Worm (Caenorhabditis elegans): ENCODE measurements around the gene glb-17.

DNA sequence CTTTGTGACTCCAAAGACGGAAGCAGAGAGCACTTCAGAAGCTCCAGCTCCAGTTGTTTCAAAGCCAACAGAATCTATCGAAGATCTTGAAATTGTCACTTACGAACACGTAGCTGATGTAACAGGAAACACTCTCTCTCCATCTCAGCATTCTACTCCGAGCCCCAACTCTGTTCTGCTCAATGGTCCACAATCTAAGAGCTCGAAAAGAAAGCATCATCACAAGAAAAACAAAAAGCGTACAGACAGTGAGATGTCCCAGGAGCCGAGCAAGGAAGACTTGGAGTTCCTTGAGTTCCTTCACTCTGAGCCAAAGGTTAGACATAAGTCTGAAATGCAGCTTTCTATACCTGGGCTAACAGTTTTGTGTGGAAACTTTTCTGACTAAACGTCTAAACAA, 20.8 kb downstream of the glb-17 start:
- TF ChIP-seq cog-1 (tag; optimal IDR thresholded peaks at IDR 0.05) (no peak), ztf-23 (GFP tag; IDR thresholded peaks at IDR 0.05) (no peak), flt-1 (GFP tag; IDR thresholded peaks at IDR 0.05) (no peak), ztf-29 (GFP tag; IDR thresholded peaks at IDR 0.05) (no peak), klf-2 (GFP tag; conservative IDR thresholded peaks at IDR 0.05) (no peak), med-1 (GFP tag; optimal IDR thresholded peaks at IDR 0.05; ENCODE audit: insufficient read depth) (no peak)
